Worm (Caenorhabditis elegans) whole organism, L4 larva: ENCODE data around the gene gro-1.

Experiments
- daf-12 ChIP-seq: fragments of 150-350 bp; optimal IDR thresholded peaks from 2 replicates; lab custom pipeline; 2014; ENCODE audit warnings: missing biosample characterization, missing genetic modification reagents, missing genetic modification characterization
- lsy-2 ChIP-seq, 2 experiments: fragments of 150-350 bp in 1 of 2; sonication (generic microtip) in 1 of 2; optimal IDR thresholded peaks; 2 replicates each; lab custom pipeline; 2014 to 2017; ENCODE audit warnings: missing biosample characterization in 2 of 2, missing genetic modification characterization in 2 of 2
- nhr-237 ChIP-seq: sonication (generic microtip); optimal IDR thresholded peaks from 2 replicates; lab custom pipeline; 2017; ENCODE audit warnings: missing biosample characterization, missing genetic modification characterization

DNA sequence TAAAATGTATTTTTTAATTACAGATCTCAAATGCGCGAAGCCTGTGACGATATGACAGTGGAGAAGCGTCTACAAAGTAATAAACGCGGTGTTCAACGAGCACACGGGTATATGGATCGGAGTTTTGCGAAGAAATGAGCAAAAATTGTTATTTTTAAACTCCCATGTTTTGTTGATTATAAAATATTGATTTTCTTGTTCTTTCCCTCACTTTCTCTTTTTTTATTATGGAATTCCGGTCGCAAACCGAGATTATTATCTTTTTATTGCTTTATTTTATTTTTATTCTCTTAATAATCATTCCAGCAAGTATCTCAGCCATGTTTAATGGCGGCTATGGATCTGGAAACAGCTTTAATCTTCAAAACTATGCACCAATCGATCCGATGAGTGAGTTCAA is 46.0 kb downstream of the gro-1 start, which contains the start of gene pqe-1:
- TF ChIP-seq nhr-237 (tag; lab: Kevin White, UChicago) (no peak), daf-12 (tag; lab: Kevin White, UChicago) (no peak), lsy-2 (tag; optimal IDR thresholded peaks at IDR 0.05; lab: Kevin White, UChicago) (no peak)
